Worm (Caenorhabditis elegans): ENCODE measurements around the gene eat-20.
A peak's percentile ranks its signal among the peaks of the same experiment; 100 is the strongest.

eat-20 gene

ce11 chrX:15541437-15541836 is 31.6 kb downstream of the eat-20 start:
- TF ChIP-seq nhr-67 (tag; optimal IDR thresholded peaks at IDR 0.05) (no peak), hmg-11 (tag; optimal IDR thresholded peaks at IDR 0.05) (no peak), nhr-237 (tag; optimal IDR thresholded peaks at IDR 0.05) (no peak), nhr-43 (tag; optimal IDR thresholded peaks at IDR 0.05; ENCODE audit: poor library complexity, severe bottlenecking) (no peak), nhr-76 (tag; optimal IDR thresholded peaks at IDR 0.05) (no peak), nhr-11 (tag; optimal IDR thresholded peaks at IDR 0.05) (no peak), lin-15B (tag; optimal IDR thresholded peaks at IDR 0.05) (no peak), R02D3.7 (tag; optimal IDR thresholded peaks at IDR 0.05) (no peak), nhr-25 (tag; optimal IDR thresholded peaks at IDR 0.05) (no peak), ceh-16 (tag; optimal IDR thresholded peaks at IDR 0.05) (no peak), elt-3 (tag; optimal IDR thresholded peaks at IDR 0.05) (no peak), tbx-2 (tag; optimal IDR thresholded peaks at IDR 0.05) (no peak), pqm-1 (tag; optimal IDR thresholded peaks at IDR 0.05) (no peak)

- TF ChIP-seq sea-2 (GFP tag; optimal IDR thresholded peaks at IDR 0.05) (no peak), ZK546.5 (tag; optimal IDR thresholded peaks at IDR 0.05) (no peak), nfya-1 (tag; optimal IDR thresholded peaks at IDR 0.05; ENCODE audit: insufficient read depth) (no peak), elt-2 (tag; optimal IDR thresholded peaks at IDR 0.05) (peak; percentile 74), tbx-2 (tag; optimal IDR thresholded peaks at IDR 0.05) (no peak), ceh-9 (tag; optimal IDR thresholded peaks at IDR 0.05) (no peak), jun-1 (tag; optimal IDR thresholded peaks at IDR 0.05) (peak; percentile 33), nhr-67 (tag; optimal IDR thresholded peaks at IDR 0.05) (no peak), ceh-16 (tag; optimal IDR thresholded peaks at IDR 0.05) (no peak), pqm-1 (tag; optimal IDR thresholded peaks at IDR 0.05) (peak; percentile 78), lsy-12 (tag; optimal IDR thresholded peaks at IDR 0.05) (no peak), eor-1 (tag; optimal IDR thresholded peaks at IDR 0.05) (no peak), fos-1 (tag; optimal IDR thresholded peaks at IDR 0.05) (no peak), ceh-82 (tag; optimal IDR thresholded peaks at IDR 0.05) (no peak), egl-5 (tag; optimal IDR thresholded peaks at IDR 0.05) (no peak), snpc-4 (tag; optimal IDR thresholded peaks at IDR 0.05) (no peak), fkh-10 (GFP tag; optimal IDR thresholded peaks at IDR 0.05) (no peak), nhr-76 (tag; optimal IDR thresholded peaks at IDR 0.05) (no peak)
These were observed 34.9 kb downstream of the eat-20 start for ce11 chrX:15544671-15545070.

ce11 chrX:15545485-15545884 is 35.7 kb downstream of the eat-20 start:
- TF ChIP-seq nhr-28 (tag; optimal IDR thresholded peaks at IDR 0.05) = no peak
- no peak for TF ChIP-seq mdl-1 (tag; optimal IDR thresholded peaks at IDR 0.05)
- TF ChIP-seq nhr-237 (tag; optimal IDR thresholded peaks at IDR 0.05) = no peak
- no peak for TF ChIP-seq sea-2 (GFP tag; optimal IDR thresholded peaks at IDR 0.05)
- no peak for TF ChIP-seq mml-1 (tag; optimal IDR thresholded peaks at IDR 0.05)
- no peak for TF ChIP-seq pqm-1 (tag; optimal IDR thresholded peaks at IDR 0.05)
- TF ChIP-seq ceh-16 (tag; optimal IDR thresholded peaks at IDR 0.05) = no peak
- no peak for TF ChIP-seq R02D3.7 (tag; optimal IDR thresholded peaks at IDR 0.05)
- TF ChIP-seq nhr-43 (tag; optimal IDR thresholded peaks at IDR 0.05; ENCODE audit: poor library complexity, severe bottlenecking) = no peak

ce11 chrX:15546943-15547342 is 37.1 kb downstream of the eat-20 start:
- TF ChIP-seq ceh-82 (tag; optimal IDR thresholded peaks at IDR 0.05) (no peak), pqm-1 (tag; optimal IDR thresholded peaks at IDR 0.05) (peak; percentile 95), hmg-11 (tag; optimal IDR thresholded peaks at IDR 0.05) (no peak), elt-3 (tag; optimal IDR thresholded peaks at IDR 0.05) (no peak), nhr-11 (tag; optimal IDR thresholded peaks at IDR 0.05) (no peak), nhr-237 (tag; optimal IDR thresholded peaks at IDR 0.05) (no peak), elt-2 (tag; optimal IDR thresholded peaks at IDR 0.05) (peak; percentile 48), aly-2 (tag; optimal IDR thresholded peaks at IDR 0.05) (no peak), skn-1 (tag; optimal IDR thresholded peaks at IDR 0.05) (no peak), unc-39 (tag; optimal IDR thresholded peaks at IDR 0.05) (no peak), mdl-1 (tag; optimal IDR thresholded peaks at IDR 0.05) (no peak), nhr-25 (tag; optimal IDR thresholded peaks at IDR 0.05) (no peak), fos-1 (tag; optimal IDR thresholded peaks at IDR 0.05) (no peak), sea-2 (GFP tag; optimal IDR thresholded peaks at IDR 0.05) (no peak), daf-12 (tag; optimal IDR thresholded peaks at IDR 0.05) (no peak), ZK546.5 (tag; optimal IDR thresholded peaks at IDR 0.05) (no peak), lin-15B (tag; optimal IDR thresholded peaks at IDR 0.05) (no peak), pha-4 (tag; optimal IDR thresholded peaks at IDR 0.05) (peak; percentile 10), zag-1 (tag; optimal IDR thresholded peaks at IDR 0.05) (no peak), nhr-12 (tag; optimal IDR thresholded peaks at IDR 0.05) (no peak), eor-1 (tag; optimal IDR thresholded peaks at IDR 0.05) (no peak)

Measured in whole organism, L3 larva.